Worm (Caenorhabditis elegans): ENCODE data around the gene fbxb-26.

DNA sequence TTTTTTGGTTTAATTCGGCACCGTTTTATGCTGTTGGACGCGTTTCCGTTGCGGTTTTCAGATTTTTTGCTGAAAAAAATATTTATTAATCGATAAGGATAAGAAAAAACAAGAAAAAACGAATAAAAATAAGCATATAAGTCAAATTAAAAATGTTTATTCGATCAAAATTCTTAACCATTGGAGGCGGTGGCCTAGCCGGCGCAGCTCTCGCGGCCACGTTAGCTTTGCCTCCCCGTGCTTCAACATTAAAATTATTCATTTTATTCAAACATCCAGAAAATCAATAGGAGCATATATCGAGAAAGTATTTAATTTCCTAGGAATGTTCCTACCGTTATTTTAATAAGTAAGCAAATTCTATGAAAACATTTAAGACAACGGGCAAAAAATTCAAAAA, 19.4 kb upstream of the fbxb-26 start, which contains the start of gene ZC204.14:
- TF ChIP-seq elt-1 (tag; optimal IDR thresholded peaks at IDR 0.05; ENCODE audit: borderline replicate concordance, insufficient read depth) (no peak), ces-1 (GFP tag; optimal IDR thresholded peaks at IDR 0.05) (no peak), nhr-28 (tag; optimal IDR thresholded peaks at IDR 0.05) (no peak)

Data from whole organism, mixed stage, embryonic.